Worm (Caenorhabditis elegans): ENCODE data around the gene K11E4.1.

The K11E4.1 gene

DNA sequence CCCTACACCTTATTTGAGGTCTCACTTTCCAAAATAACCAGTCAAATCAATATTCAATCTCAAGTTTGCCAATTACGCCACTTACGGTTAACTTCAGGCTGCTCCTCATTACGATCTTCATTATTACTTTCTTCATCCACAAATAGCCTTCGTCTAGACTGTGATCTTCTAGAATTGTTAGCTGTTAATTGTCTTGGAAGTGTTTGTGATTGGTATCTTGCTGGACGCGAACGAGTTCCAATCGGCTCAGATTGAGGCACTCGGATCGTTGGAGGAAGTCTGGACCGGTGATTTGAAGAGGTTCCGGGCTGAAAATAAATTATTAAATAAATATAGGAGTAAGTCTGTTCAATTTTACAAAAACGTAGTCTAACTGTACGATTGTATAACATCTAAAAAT, 47.1 kb upstream of the K11E4.1 start:
- TF ChIP-seq nhr-10 (tag; optimal IDR thresholded peaks at IDR 0.05), result no peak
- no peak for TF ChIP-seq R02D3.7 (tag; optimal IDR thresholded peaks at IDR 0.05)
- no peak for TF ChIP-seq elt-3 (tag; optimal IDR thresholded peaks at IDR 0.05)
- TF ChIP-seq ZK546.5 (tag; optimal IDR thresholded peaks at IDR 0.05), result no peak

DNA sequence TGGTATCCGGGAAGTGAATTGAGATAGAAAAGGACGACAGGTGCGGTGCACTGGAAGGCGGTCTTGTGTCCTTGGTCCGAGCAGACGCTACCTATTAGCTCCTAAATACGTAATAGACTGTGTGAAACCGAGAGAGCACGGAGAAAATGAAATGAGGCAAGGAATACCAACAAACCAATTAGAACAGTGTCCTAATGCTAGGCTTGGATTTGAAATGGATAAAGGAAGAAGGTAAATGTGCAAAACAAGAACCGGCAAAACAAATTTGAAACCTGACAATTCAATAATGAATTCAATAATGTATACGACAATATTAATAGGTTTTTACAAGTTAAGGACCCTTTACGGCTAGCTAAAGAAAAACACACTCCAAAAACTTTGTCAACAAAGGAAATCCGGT, 45.2 kb upstream of the K11E4.1 start, which contains the start of gene C04A11.2:
Gene C04A11.2, minus strand, starts transcription at position 101 of the 400 bp plus-strand sequence.
- TF ChIP-seq ama-1 (optimal IDR thresholded peaks at IDR 0.05) (no peak), nhr-10 (tag; optimal IDR thresholded peaks at IDR 0.05) (no peak), snpc-4 (tag; optimal IDR thresholded peaks at IDR 0.05) (no peak), blmp-1 (tag; optimal IDR thresholded peaks at IDR 0.05; ENCODE audit: insufficient read depth) (no peak), unc-39 (tag; optimal IDR thresholded peaks at IDR 0.05) (no peak), ztf-4 (tag; optimal IDR thresholded peaks at IDR 0.05) (no peak), lin-13 (GFP tag; optimal IDR thresholded peaks at IDR 0.05) (no peak), mab-5 (tag; optimal IDR thresholded peaks at IDR 0.05) (no peak), lsy-2 (tag; optimal IDR thresholded peaks at IDR 0.05) (no peak)

DNA sequence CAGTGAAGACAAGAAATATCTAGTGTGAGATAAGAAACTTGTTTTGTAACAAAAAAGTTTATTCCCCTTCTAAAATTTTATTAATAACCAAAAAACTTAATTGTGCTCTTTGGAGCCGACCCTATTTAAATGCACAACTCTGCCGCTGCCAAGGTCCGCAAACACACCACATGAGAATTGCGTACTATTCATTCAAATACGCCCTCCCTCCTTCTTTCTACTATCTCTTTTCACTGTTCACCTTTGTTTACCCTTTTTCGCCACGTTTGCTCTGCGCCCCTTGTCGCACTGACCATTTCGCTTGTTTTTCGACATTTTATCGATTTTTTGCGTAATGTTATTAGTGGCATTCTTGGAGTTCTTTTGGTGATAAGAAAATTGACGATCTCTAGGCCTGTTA, 44.3 kb upstream of the K11E4.1 start:
- peak; percentile 42 for TF ChIP-seq sma-9 (GFP tag; optimal IDR thresholded peaks at IDR 0.05)
- TF ChIP-seq sma-9 (tag; optimal IDR thresholded peaks at IDR 0.05), result no peak
- TF ChIP-seq skn-1 (tag; optimal IDR thresholded peaks at IDR 0.05), result no peak
- TF ChIP-seq unc-55 (GFP tag; optimal IDR thresholded peaks at IDR 0.05), result peak; percentile 35
- TF ChIP-seq C34F6.9 (tag; optimal IDR thresholded peaks at IDR 0.05), result peak; percentile 43
- TF ChIP-seq snpc-4 (tag; optimal IDR thresholded peaks at IDR 0.05), result no peak
- peak; percentile 73 for TF ChIP-seq nhr-129 (tag; optimal IDR thresholded peaks at IDR 0.05)
- peak; percentile 73 for TF ChIP-seq crh-2 (tag; optimal IDR thresholded peaks at IDR 0.05)
- no peak for TF ChIP-seq nhr-23 (tag; optimal IDR thresholded peaks at IDR 0.05)
- TF ChIP-seq sma-3 (GFP tag; optimal IDR thresholded peaks at IDR 0.05), result no peak
- TF ChIP-seq nhr-10 (tag; optimal IDR thresholded peaks at IDR 0.05), result no peak
- TF ChIP-seq unc-39 (tag; optimal IDR thresholded peaks at IDR 0.05), result no peak
- peak; percentile 45 for TF ChIP-seq F13H6.1 (tag; optimal IDR thresholded peaks at IDR 0.05)
- TF ChIP-seq unc-62 (GFP tag; optimal IDR thresholded peaks at IDR 0.05), result no peak
- TF ChIP-seq ceh-16 (tag; optimal IDR thresholded peaks at IDR 0.05), result no peak
- peak; percentile 33 for TF ChIP-seq lin-13 (GFP tag; optimal IDR thresholded peaks at IDR 0.05)
- peak in 1 of 2 experiments; percentile 43 for TF ChIP-seq lsy-2 (tag; optimal IDR thresholded peaks at IDR 0.05)
- peak; percentile 54 for TF ChIP-seq fos-1 (tag; optimal IDR thresholded peaks at IDR 0.05)
- TF ChIP-seq gmeb-1 (tag; optimal IDR thresholded peaks at IDR 0.05), result peak; percentile 45

DNA sequence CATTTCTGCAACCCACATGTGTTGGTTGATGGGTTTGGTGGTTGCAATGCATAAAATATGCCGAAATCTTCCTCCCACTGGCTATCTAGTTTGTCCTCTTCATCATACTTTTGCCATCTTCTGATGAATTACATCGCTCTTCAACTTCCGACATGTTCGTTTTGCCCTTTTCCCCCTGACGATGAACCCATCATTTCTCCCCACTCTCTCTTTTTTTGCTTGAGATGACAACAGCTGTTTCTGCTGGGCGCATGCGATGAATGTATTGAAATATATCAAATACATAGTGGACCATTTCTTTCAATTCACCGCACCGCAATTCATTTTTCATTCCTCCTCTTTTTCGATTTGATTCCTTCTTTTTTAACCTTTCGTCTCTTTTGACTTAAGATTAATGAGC, 43.0 kb upstream of the K11E4.1 start:
- TF ChIP-seq snpc-4 (tag; optimal IDR thresholded peaks at IDR 0.05), result no peak
- no peak for TF ChIP-seq gmeb-1 (tag; optimal IDR thresholded peaks at IDR 0.05)
- no peak for TF ChIP-seq zag-1 (tag; optimal IDR thresholded peaks at IDR 0.05)
- no peak for TF ChIP-seq elt-1 (tag; optimal IDR thresholded peaks at IDR 0.05)
- no peak for TF ChIP-seq mab-5 (tag; optimal IDR thresholded peaks at IDR 0.05)
- peak; percentile 21 for TF ChIP-seq sma-9 (GFP tag; optimal IDR thresholded peaks at IDR 0.05)
- no peak for TF ChIP-seq sma-9 (tag; optimal IDR thresholded peaks at IDR 0.05)
- no peak for TF ChIP-seq nhr-12 (tag; optimal IDR thresholded peaks at IDR 0.05)
- no peak for TF ChIP-seq nhr-11 (tag; optimal IDR thresholded peaks at IDR 0.05)
- peak; percentile 5 for TF ChIP-seq nhr-129 (tag; optimal IDR thresholded peaks at IDR 0.05)
- TF ChIP-seq unc-55 (GFP tag; optimal IDR thresholded peaks at IDR 0.05), result no peak
- no peak for TF ChIP-seq lin-13 (GFP tag; optimal IDR thresholded peaks at IDR 0.05)
- peak; percentile 6 for TF ChIP-seq nhr-25 (tag; optimal IDR thresholded peaks at IDR 0.05)
- no peak for TF ChIP-seq nhr-21 (tag; optimal IDR thresholded peaks at IDR 0.05)

DNA sequence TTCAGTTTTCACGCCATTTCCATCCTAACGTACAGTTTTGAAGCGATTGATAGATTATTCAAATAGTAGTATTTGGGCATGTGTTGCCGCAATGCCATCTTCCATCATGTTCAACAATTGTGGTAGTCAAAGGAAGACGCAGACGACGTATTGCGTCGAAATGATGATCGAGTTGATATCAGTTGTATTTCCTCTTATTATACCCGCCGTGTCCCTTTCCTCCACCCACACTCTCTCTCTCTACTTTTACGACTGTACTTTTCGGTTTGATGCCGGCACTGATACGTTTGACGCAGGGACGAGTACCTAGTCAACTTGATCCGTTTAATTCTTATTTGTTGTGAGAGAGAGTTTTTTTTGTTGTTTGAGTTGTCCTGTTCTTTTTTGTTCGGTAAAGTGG, 41.3 kb upstream of the K11E4.1 start:
- TF ChIP-seq Y55F3AM.14 (GFP tag; optimal IDR thresholded peaks at IDR 0.05), result no peak
- peak; percentile 65 for TF ChIP-seq sma-9 (GFP tag; optimal IDR thresholded peaks at IDR 0.05)
- no peak for TF ChIP-seq sma-9 (tag; optimal IDR thresholded peaks at IDR 0.05)
- no peak for TF ChIP-seq lin-13 (GFP tag; optimal IDR thresholded peaks at IDR 0.05)
- TF ChIP-seq sma-3 (GFP tag; optimal IDR thresholded peaks at IDR 0.05), result peak; percentile 50
- peak; percentile 30 for TF ChIP-seq nhr-21 (tag; optimal IDR thresholded peaks at IDR 0.05)
- peak; percentile 15 for TF ChIP-seq egl-27 (tag; optimal IDR thresholded peaks at IDR 0.05)
- TF ChIP-seq ztf-11 (tag; optimal IDR thresholded peaks at IDR 0.05), result no peak
- TF ChIP-seq crh-2 (tag; optimal IDR thresholded peaks at IDR 0.05), result peak; percentile 10
- no peak for TF ChIP-seq unc-55 (GFP tag; optimal IDR thresholded peaks at IDR 0.05)
- TF ChIP-seq nhr-237 (tag; optimal IDR thresholded peaks at IDR 0.05), result no peak
- TF ChIP-seq F13H6.1 (tag; optimal IDR thresholded peaks at IDR 0.05), result peak; percentile 8
- TF ChIP-seq snpc-4 (tag; optimal IDR thresholded peaks at IDR 0.05), result no peak
- TF ChIP-seq nhr-129 (tag; optimal IDR thresholded peaks at IDR 0.05), result peak; percentile 57
- TF ChIP-seq fos-1 (tag; optimal IDR thresholded peaks at IDR 0.05), result peak; percentile 66
- TF ChIP-seq lin-39 (tag; optimal IDR thresholded peaks at IDR 0.05), result no peak
- TF ChIP-seq ama-1 (optimal IDR thresholded peaks at IDR 0.05), result no peak
- TF ChIP-seq nhr-10 (tag; optimal IDR thresholded peaks at IDR 0.05), result no peak

All from whole organism, L2 larva.